Worm (Caenorhabditis elegans): ENCODE results near the gene egas-4.

egas-4 gene

ce11 chrIV:7447556-7447955 lies 50.1 kb downstream of the egas-4 start, which contains the start of gene B0496.2:
B0496.2 (plus strand) TSS chrIV:7447856.
- no peak for TF ChIP-seq skn-1 (tag; optimal IDR thresholded peaks at IDR 0.05)
- no peak for TF ChIP-seq hlh-4 (tag; optimal IDR thresholded peaks at IDR 0.05)
- TF ChIP-seq C34B4.2 (tag; optimal IDR thresholded peaks at IDR 0.05): no peak
- no peak for TF ChIP-seq F16B12.6 (tag; optimal IDR thresholded peaks at IDR 0.05)
- TF ChIP-seq swsn-7 (tag; optimal IDR thresholded peaks at IDR 0.05): no peak
- no peak for TF ChIP-seq ces-1 (GFP tag; optimal IDR thresholded peaks at IDR 0.05)
- no peak for TF ChIP-seq nhr-20 (tag; optimal IDR thresholded peaks at IDR 0.05)
- TF ChIP-seq xbp-1 (tag; optimal IDR thresholded peaks at IDR 0.05): no peak
- no peak for TF ChIP-seq nhr-12 (tag; optimal IDR thresholded peaks at IDR 0.05)
- TF ChIP-seq egl-13 (tag; optimal IDR thresholded peaks at IDR 0.05): no peak
- TF ChIP-seq rnt-1 (tag; optimal IDR thresholded peaks at IDR 0.05): no peak

ce11 chrIV:7445995-7446394 lies 51.7 kb downstream of the egas-4 start, which contains the start of gene B0496.1:
B0496.1 (plus strand) TSS chrIV:7446295.
- TF ChIP-seq aha-1 (tag; optimal IDR thresholded peaks at IDR 0.05): no peak
- no peak for TF ChIP-seq nhr-84 (tag; optimal IDR thresholded peaks at IDR 0.05)
- peak; percentile 41 for TF ChIP-seq blmp-1 (tag; optimal IDR thresholded peaks at IDR 0.05)
- TF ChIP-seq hpl-2 (GFP tag; optimal IDR thresholded peaks at IDR 0.05): no peak
- no peak for TF ChIP-seq lin-15B (tag; optimal IDR thresholded peaks at IDR 0.05)

DNA sequence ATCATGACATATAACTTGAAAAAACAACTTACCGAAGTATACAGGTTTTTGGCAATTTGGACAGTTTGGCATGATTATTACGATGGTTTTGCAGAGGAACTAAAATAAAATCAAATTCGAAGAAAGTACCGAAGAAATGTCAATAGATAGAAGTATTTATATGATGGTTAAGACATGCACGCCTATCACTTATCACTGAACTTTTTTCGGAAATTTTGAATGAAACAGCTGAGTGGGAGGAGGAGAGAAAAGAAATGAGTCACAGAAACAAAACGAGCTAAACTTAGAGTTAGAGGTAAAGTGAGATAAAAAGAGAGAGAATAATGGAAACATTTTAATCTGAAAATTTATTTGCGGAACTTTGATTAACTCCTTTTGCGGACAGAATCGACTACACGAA lies 52.4 kb downstream of the egas-4 start, which contains the start of gene valv-1:
Gene valv-1, minus strand, starts transcription at position 101 of the 400 bp plus-strand sequence.
- TF ChIP-seq dsc-1 (tag; optimal IDR thresholded peaks at IDR 0.05): no peak
- TF ChIP-seq elt-2 (tag; optimal IDR thresholded peaks at IDR 0.05): no peak
- TF ChIP-seq irx-1 (tag; optimal IDR thresholded peaks at IDR 0.05): no peak
- TF ChIP-seq lin-14 (GFP tag; optimal IDR thresholded peaks at IDR 0.05): no peak
- no peak for TF ChIP-seq nhr-12 (tag; optimal IDR thresholded peaks at IDR 0.05)
- TF ChIP-seq C04F5.9 (tag; optimal IDR thresholded peaks at IDR 0.05): no peak
- no peak for TF ChIP-seq nhr-11 (tag; optimal IDR thresholded peaks at IDR 0.05)
- no peak for TF ChIP-seq mdl-1 (tag; optimal IDR thresholded peaks at IDR 0.05)
- no peak for TF ChIP-seq unc-86 (tag; optimal IDR thresholded peaks at IDR 0.05)
- no peak for TF ChIP-seq alr-1 (tag; optimal IDR thresholded peaks at IDR 0.05; ENCODE audit: borderline replicate concordance)
- TF ChIP-seq egl-27 (tag; optimal IDR thresholded peaks at IDR 0.05): no peak
- TF ChIP-seq swsn-7 (tag; optimal IDR thresholded peaks at IDR 0.05): no peak
